Worm (Caenorhabditis elegans): ENCODE results near the gene tax-6.

Gene tax-6

ce11 chrIV:10533639-10534038 lies 32.2 kb upstream of the tax-6 start, which contains the start of gene T07G12.3:
Gene T07G12.3 (plus strand): TSS chrIV:10533939.
- TF ChIP-seq tbx-37 (GFP tag; conservative IDR thresholded peaks at IDR 0.05) = no peak
- no peak for TF ChIP-seq flt-1 (GFP tag; IDR thresholded peaks at IDR 0.05)
- no peak for TF ChIP-seq tbx-11 (GFP tag; IDR thresholded peaks at IDR 0.05)

- TF ChIP-seq pes-1 (GFP tag; IDR thresholded peaks at IDR 0.05) (no peak), hnd-1 (tag; optimal IDR thresholded peaks at IDR 0.05) (no peak), ceh-13 (GFP tag; optimal IDR thresholded peaks at IDR 0.05) (no peak), scrt-1 (GFP tag; IDR thresholded peaks at IDR 0.05) (no peak), F13C5.2 (tag; optimal IDR thresholded peaks at IDR 0.05) (no peak), hmbx-1 (tag; optimal IDR thresholded peaks at IDR 0.05) (no peak), tbx-11 (GFP tag; IDR thresholded peaks at IDR 0.05) (no peak), tra-4 (tag; optimal IDR thresholded peaks at IDR 0.05) (no peak), ets-7 (tag; optimal IDR thresholded peaks at IDR 0.05) (no peak), aly-1 (tag; optimal IDR thresholded peaks at IDR 0.05) (no peak), sea-1 (GFP tag; conservative IDR thresholded peaks at IDR 0.05) (no peak), tbx-37 (GFP tag; conservative IDR thresholded peaks at IDR 0.05) (no peak), hmg-4 (GFP tag; optimal IDR thresholded peaks at IDR 0.05) (no peak), flt-1 (GFP tag; IDR thresholded peaks at IDR 0.05) (no peak), B0310.2 (tag; optimal IDR thresholded peaks at IDR 0.05) (no peak), ama-1 (optimal IDR thresholded peaks at IDR 0.05) (no peak), ceh-36 (tag; optimal IDR thresholded peaks at IDR 0.05) (no peak)
These were observed 29.2 kb upstream of the tax-6 start, which contains the start of gene T07G12.2 for ce11 chrIV:10530648-10531047. Gene T07G12.2 (plus strand): TSS chrIV:10530709.

ce11 chrIV:10524095-10524829 lies 22.9 kb upstream of the tax-6 start, which contains the start of gene C02F4.5:
Gene C02F4.5 (minus strand): TSS chrIV:10524145.
- no peak for TF ChIP-seq tbx-11 (GFP tag; IDR thresholded peaks at IDR 0.05)
- no peak for TF ChIP-seq ama-1 (optimal IDR thresholded peaks at IDR 0.05)
- TF ChIP-seq pes-1 (GFP tag; IDR thresholded peaks at IDR 0.05) = no peak
- TF ChIP-seq flt-1 (GFP tag; IDR thresholded peaks at IDR 0.05) = no peak
- no peak for TF ChIP-seq tra-4 (tag; optimal IDR thresholded peaks at IDR 0.05)
- TF ChIP-seq B0310.2 (tag; optimal IDR thresholded peaks at IDR 0.05) = no peak
- no peak for TF ChIP-seq scrt-1 (GFP tag; IDR thresholded peaks at IDR 0.05)
- TF ChIP-seq tbx-37 (GFP tag; conservative IDR thresholded peaks at IDR 0.05) = no peak
- no peak for TF ChIP-seq aly-1 (tag; optimal IDR thresholded peaks at IDR 0.05)
- TF ChIP-seq hmg-4 (GFP tag; optimal IDR thresholded peaks at IDR 0.05) = no peak
- no peak for TF ChIP-seq hmbx-1 (tag; optimal IDR thresholded peaks at IDR 0.05)
- no peak for TF ChIP-seq hnd-1 (tag; optimal IDR thresholded peaks at IDR 0.05)
- TF ChIP-seq F13C5.2 (tag; optimal IDR thresholded peaks at IDR 0.05) = no peak
- no peak for TF ChIP-seq ceh-13 (GFP tag; optimal IDR thresholded peaks at IDR 0.05)

ce11 chrIV:10521106-10521505 lies 19.7 kb upstream of the tax-6 start, which contains the start of gene cal-4:
Gene cal-4 (plus strand): TSS chrIV:10521406.
- no peak for TF ChIP-seq tbx-37 (GFP tag; conservative IDR thresholded peaks at IDR 0.05)

ce11 chrIV:10518652-10519051 lies 17.3 kb upstream of the tax-6 start:
- TF ChIP-seq ceh-13 (GFP tag; optimal IDR thresholded peaks at IDR 0.05) = no peak
- no peak for TF ChIP-seq tra-4 (tag; optimal IDR thresholded peaks at IDR 0.05)
- no peak for TF ChIP-seq ets-7 (tag; optimal IDR thresholded peaks at IDR 0.05)
- TF ChIP-seq hnd-1 (tag; optimal IDR thresholded peaks at IDR 0.05) = no peak
- no peak for TF ChIP-seq aly-1 (tag; optimal IDR thresholded peaks at IDR 0.05)
- no peak for TF ChIP-seq tbx-11 (GFP tag; IDR thresholded peaks at IDR 0.05)
- TF ChIP-seq F13C5.2 (tag; optimal IDR thresholded peaks at IDR 0.05) = no peak
- TF ChIP-seq B0310.2 (tag; optimal IDR thresholded peaks at IDR 0.05) = no peak
- TF ChIP-seq flt-1 (GFP tag; IDR thresholded peaks at IDR 0.05) = no peak
- TF ChIP-seq ama-1 (optimal IDR thresholded peaks at IDR 0.05) = no peak
- TF ChIP-seq tbx-37 (GFP tag; conservative IDR thresholded peaks at IDR 0.05) = no peak
- TF ChIP-seq hmbx-1 (tag; optimal IDR thresholded peaks at IDR 0.05) = no peak
- no peak for TF ChIP-seq hmg-4 (GFP tag; optimal IDR thresholded peaks at IDR 0.05)
- TF ChIP-seq scrt-1 (GFP tag; IDR thresholded peaks at IDR 0.05) = no peak
- TF ChIP-seq sea-1 (GFP tag; conservative IDR thresholded peaks at IDR 0.05) = no peak
- no peak for TF ChIP-seq ceh-36 (tag; optimal IDR thresholded peaks at IDR 0.05)
- TF ChIP-seq pes-1 (GFP tag; IDR thresholded peaks at IDR 0.05) = no peak

DNA sequence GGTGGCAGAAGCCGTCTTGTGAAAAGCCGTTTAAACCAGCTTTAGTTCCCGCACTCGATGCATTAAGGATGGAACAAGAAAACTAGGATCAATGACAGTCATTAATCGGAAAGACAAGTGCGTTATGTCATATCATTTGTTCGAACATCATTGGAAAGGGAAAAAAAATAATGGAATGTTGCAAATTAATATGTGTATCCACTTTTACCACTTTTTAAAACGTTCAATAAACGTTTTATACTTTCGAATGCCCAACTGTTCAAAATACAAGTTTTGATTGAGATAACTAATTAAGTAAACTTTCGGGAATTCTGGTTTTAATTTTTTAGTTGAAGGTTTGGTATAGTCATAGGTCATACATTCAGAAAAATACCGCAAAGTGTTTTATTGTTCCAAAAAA lies 13.7 kb upstream of the tax-6 start, which contains the start of gene C02F4.4:
C02F4.4 (minus strand) TSS at position 101 of the 400 bp plus-strand sequence.
- TF ChIP-seq hmg-4 (GFP tag; optimal IDR thresholded peaks at IDR 0.05) = no peak
- TF ChIP-seq F13C5.2 (tag; optimal IDR thresholded peaks at IDR 0.05) = no peak
- TF ChIP-seq hnd-1 (tag; optimal IDR thresholded peaks at IDR 0.05) = no peak
- TF ChIP-seq tbx-11 (GFP tag; IDR thresholded peaks at IDR 0.05) = no peak
- no peak for TF ChIP-seq aly-1 (tag; optimal IDR thresholded peaks at IDR 0.05)
- no peak for TF ChIP-seq ama-1 (optimal IDR thresholded peaks at IDR 0.05)
- no peak for TF ChIP-seq ets-7 (tag; optimal IDR thresholded peaks at IDR 0.05)
- no peak for TF ChIP-seq sea-1 (GFP tag; conservative IDR thresholded peaks at IDR 0.05)
- no peak for TF ChIP-seq hmbx-1 (tag; optimal IDR thresholded peaks at IDR 0.05)
- TF ChIP-seq scrt-1 (GFP tag; IDR thresholded peaks at IDR 0.05) = no peak
- no peak for TF ChIP-seq flt-1 (GFP tag; IDR thresholded peaks at IDR 0.05)

- TF ChIP-seq aly-1 (tag; optimal IDR thresholded peaks at IDR 0.05) = no peak
- no peak for TF ChIP-seq ets-7 (tag; optimal IDR thresholded peaks at IDR 0.05)
- no peak for TF ChIP-seq pes-1 (GFP tag; IDR thresholded peaks at IDR 0.05)
- no peak for TF ChIP-seq tra-4 (tag; optimal IDR thresholded peaks at IDR 0.05)
- TF ChIP-seq hmg-4 (GFP tag; optimal IDR thresholded peaks at IDR 0.05) = no peak
- no peak for TF ChIP-seq tbx-11 (GFP tag; IDR thresholded peaks at IDR 0.05)
- TF ChIP-seq ceh-36 (tag; optimal IDR thresholded peaks at IDR 0.05) = no peak
- TF ChIP-seq flt-1 (GFP tag; IDR thresholded peaks at IDR 0.05) = no peak
- no peak for TF ChIP-seq ama-1 (optimal IDR thresholded peaks at IDR 0.05)
- no peak for TF ChIP-seq hnd-1 (tag; optimal IDR thresholded peaks at IDR 0.05)
These were observed 11.9 kb upstream of the tax-6 start for ce11 chrIV:10513266-10513665.

Data from whole organism, early embryonic.